Worm (Caenorhabditis elegans): ENCODE data around the gene msp-64.

msp-64 gene

DNA sequence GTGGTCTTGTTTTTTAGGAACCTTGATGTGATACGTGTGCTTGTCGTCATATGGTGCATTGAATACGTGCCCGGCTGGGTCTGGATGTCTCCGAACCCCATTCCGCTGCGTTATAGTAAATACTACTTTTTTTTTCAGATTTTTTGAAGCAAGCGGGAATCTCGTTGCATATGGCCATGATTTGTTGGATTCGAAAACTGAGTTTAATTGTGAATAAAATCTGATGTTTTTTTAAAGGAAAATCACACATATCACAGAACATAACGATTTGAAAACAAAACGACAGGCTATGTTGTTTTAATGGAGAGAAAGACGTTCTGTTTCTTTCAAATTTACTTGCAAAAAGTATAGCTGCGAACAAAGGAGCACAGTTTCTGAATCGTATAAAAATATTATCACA lies 35.3 kb upstream of the msp-64 start, which contains the start of the genes ZK1248.17 and H41C03.3:
ZK1248.17 (minus strand) TSS at position 101 of the 400 bp plus-strand sequence.
H41C03.3 (plus strand) TSS at position 337 of the 400 bp plus-strand sequence.
- TF ChIP-seq unc-120 (tag; optimal IDR thresholded peaks at IDR 0.05; ENCODE audit: poor library complexity, severe bottlenecking) (no peak), tbx-8 (GFP tag; optimal IDR thresholded peaks at IDR 0.05) (no peak), sem-2 (GFP tag; optimal IDR thresholded peaks at IDR 0.05) (no peak), lsy-2 (tag; optimal IDR thresholded peaks at IDR 0.05) (no peak), bed-3 (GFP tag; optimal IDR thresholded peaks at IDR 0.05) (no peak), ceh-83 (GFP tag; optimal IDR thresholded peaks at IDR 0.05) (no peak), cnd-1 (tag; optimal IDR thresholded peaks at IDR 0.05) (no peak), pha-4 (tag; optimal IDR thresholded peaks at IDR 0.05) (no peak), elt-3 (tag; optimal IDR thresholded peaks at IDR 0.05) (no peak), ceh-39 (tag; optimal IDR thresholded peaks at IDR 0.05) (no peak), ham-2 (GFP tag; optimal IDR thresholded peaks at IDR 0.05) (no peak), ceh-43 (GFP tag; optimal IDR thresholded peaks at IDR 0.05) (no peak), unc-39 (tag; optimal IDR thresholded peaks at IDR 0.05) (no peak)

DNA sequence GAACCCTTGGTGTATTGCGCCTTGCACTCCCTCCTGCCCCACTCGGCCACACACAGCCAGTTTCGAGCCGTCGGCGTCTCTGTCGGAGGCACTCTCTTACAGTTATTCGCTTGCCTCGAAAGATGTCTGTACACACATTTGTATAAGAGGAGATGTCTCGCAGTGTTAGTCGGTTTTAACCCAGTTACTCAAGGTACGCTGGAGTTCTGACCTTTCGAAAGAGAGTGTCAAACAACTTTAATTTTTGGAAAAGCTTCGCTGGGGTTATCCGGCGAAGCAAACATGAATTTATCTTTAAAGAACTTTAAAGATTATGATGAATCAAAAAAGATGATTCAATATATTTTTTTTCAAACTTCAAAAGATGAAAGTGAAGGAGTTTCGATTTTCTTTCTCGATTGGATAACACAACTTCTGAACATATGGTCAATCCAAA lies 34.6 kb upstream of the msp-64 start:
- TF ChIP-seq M03D4.4 (tag; optimal IDR thresholded peaks at IDR 0.05) (peak; percentile 82), unc-120 (tag; optimal IDR thresholded peaks at IDR 0.05; ENCODE audit: poor library complexity, severe bottlenecking) (peak; percentile 92), lin-32 (GFP tag; optimal IDR thresholded peaks at IDR 0.05) (peak; percentile 64), unc-62 (GFP tag; optimal IDR thresholded peaks at IDR 0.05) (peak; percentile 90), ceh-43 (GFP tag; optimal IDR thresholded peaks at IDR 0.05) (peak; percentile 73), ceh-39 (tag; optimal IDR thresholded peaks at IDR 0.05) (peak; percentile 92), cnd-1 (tag; optimal IDR thresholded peaks at IDR 0.05) (peak; percentile 87), lsy-2 (tag; optimal IDR thresholded peaks at IDR 0.05) (peak; percentile 84), ces-1 (GFP tag; optimal IDR thresholded peaks at IDR 0.05) (peak; percentile 100), nhr-12 (tag; optimal IDR thresholded peaks at IDR 0.05) (peak; percentile 9), mep-1 (tag; optimal IDR thresholded peaks at IDR 0.05) (peak; percentile 99), bed-3 (GFP tag; optimal IDR thresholded peaks at IDR 0.05) (peak; percentile 55), tbx-8 (GFP tag; optimal IDR thresholded peaks at IDR 0.05) (peak; percentile 87), ceh-83 (GFP tag; optimal IDR thresholded peaks at IDR 0.05) (peak; percentile 89), hlh-1 (tag; optimal IDR thresholded peaks at IDR 0.05) (peak; percentile 81), flh-1 (GFP tag; optimal IDR thresholded peaks at IDR 0.05) (peak; percentile 11), ztf-11 (tag; optimal IDR thresholded peaks at IDR 0.05) (peak; percentile 80), lin-13 (tag; optimal IDR thresholded peaks at IDR 0.05) (peak; percentile 86), nhr-28 (tag; optimal IDR thresholded peaks at IDR 0.05) (peak; percentile 49), unc-39 (tag; optimal IDR thresholded peaks at IDR 0.05) (peak; percentile 74), zip-8 (tag; optimal IDR thresholded peaks at IDR 0.05) (no peak), mls-2 (tag; optimal IDR thresholded peaks at IDR 0.05) (peak; percentile 95), nhr-2 (tag; optimal IDR thresholded peaks at IDR 0.05) (peak; percentile 76), nhr-76 (tag; optimal IDR thresholded peaks at IDR 0.05) (no peak), ham-2 (GFP tag; optimal IDR thresholded peaks at IDR 0.05) (peak; percentile 89), drap-1 (GFP tag; optimal IDR thresholded peaks at IDR 0.05) (peak; percentile 92), snpc-4 (tag; optimal IDR thresholded peaks at IDR 0.05) (no peak), mab-5 (tag; optimal IDR thresholded peaks at IDR 0.05) (peak; percentile 92), blmp-1 (tag; optimal IDR thresholded peaks at IDR 0.05) (peak; percentile 24), nhr-237 (tag; optimal IDR thresholded peaks at IDR 0.05) (peak; percentile 98), sem-2 (GFP tag; optimal IDR thresholded peaks at IDR 0.05) (peak; percentile 81), sptf-1 (tag; optimal IDR thresholded peaks at IDR 0.05) (peak; percentile 92), elt-3 (tag; optimal IDR thresholded peaks at IDR 0.05) (peak; percentile 75), pha-4 (tag; optimal IDR thresholded peaks at IDR 0.05) (peak; percentile 97), elt-1 (tag; optimal IDR thresholded peaks at IDR 0.05; ENCODE audit: borderline replicate concordance, insufficient read depth) (peak; percentile 57)

DNA sequence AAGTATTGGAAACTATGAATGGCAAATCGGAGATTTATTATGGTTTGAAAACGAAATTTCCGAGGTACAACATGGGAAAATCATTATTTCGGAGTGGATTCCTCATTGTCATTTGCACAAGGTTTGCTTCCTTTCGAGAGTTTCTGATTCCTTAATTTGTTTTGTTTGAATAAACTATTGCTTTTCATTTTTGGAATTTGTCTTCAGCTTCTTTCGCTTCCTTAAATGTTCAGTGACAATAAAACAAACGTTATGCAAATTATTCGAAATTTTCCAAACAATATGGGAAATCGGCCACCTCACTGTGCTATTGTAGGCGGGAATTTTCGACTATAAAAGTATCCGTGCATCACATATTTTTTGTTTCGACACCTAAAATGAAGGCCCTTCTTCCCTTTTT lies 31.7 kb upstream of the msp-64 start, which contains the start of gene nep-25:
nep-25 (plus strand) TSS at position 375 of the 400 bp plus-strand sequence.
- no peak for TF ChIP-seq sem-2 (GFP tag; optimal IDR thresholded peaks at IDR 0.05)
- TF ChIP-seq hlh-1 (tag; optimal IDR thresholded peaks at IDR 0.05): no peak

Data from whole organism, mixed stage, embryonic.